Worm (Caenorhabditis elegans) whole organism, late embryonic: Measurements from ENCODE around the gene F31D5.7.

ENCODE experiments used
- ahr-1 ChIP-seq: sonication (generic microtip); optimal IDR thresholded peaks from 2 replicates; lab custom pipeline; 2016; ENCODE audit warnings: missing genetic modification characterization, missing compliant biosample characterization
- ceh-14 ChIP-seq: sonication (generic microtip); optimal IDR thresholded peaks from 2 replicates; lab custom pipeline; 2016; ENCODE audit warnings: missing genotype, missing genetic modification characterization, missing compliant biosample characterization
- ceh-31 ChIP-seq: sonication (generic microtip); optimal IDR thresholded peaks from 2 replicates; lab custom pipeline; 2016; ENCODE audit warnings: missing genetic modification characterization, missing compliant biosample characterization
- ceh-45 ChIP-seq: fragments of 200-800 bp; sonication (Bioruptor generic); IDR thresholded peaks from 2 replicates; pipeline ENCODE4 v1.3.6; 2022; ENCODE audit warnings: missing genetic modification reagents, missing genetic modification characterization, missing compliant biosample characterization
- nhr-11 ChIP-seq: fragments of 150-350 bp; optimal IDR thresholded peaks from 2 replicates; lab custom pipeline; 2014; ENCODE audit warnings: missing biosample characterization, missing genetic modification characterization
- pqm-1 ChIP-seq: sonication (generic microtip); optimal IDR thresholded peaks from 2 replicates; lab custom pipeline; 2016; ENCODE audit warnings: missing genetic modification characterization, missing compliant biosample characterization
- ref-2 ChIP-seq: sonication (generic microtip); optimal IDR thresholded peaks from 2 replicates; lab custom pipeline; 2016; ENCODE audit warnings: missing genetic modification characterization, missing compliant biosample characterization
- syd-9 ChIP-seq: sonication (generic microtip); optimal IDR thresholded peaks from 2 replicates; lab custom pipeline; 2016; ENCODE audit warnings: mild to moderate bottlenecking, missing genetic modification characterization, moderate library complexity, missing compliant biosample characterization
- unc-3 ChIP-seq, 2 experiments: fragments of 200-800 bp in 1 of 2; sonication (Bioruptor generic) in 1 of 2; sonication (generic microtip) in 1 of 2; conservative IDR thresholded peaks in 1 of 2; optimal IDR thresholded peaks in 1 of 2; 2 replicates each; pipeline versions ENCODE4 v1.3.6 to Lab custom; 2016 to 2022; ENCODE audit warnings: missing compliant biosample characterization in 2 of 2, missing genetic modification characterization in 2 of 2, missing genetic modification reagents in 1 of 2
- unc-86 ChIP-seq: sonication (generic microtip); optimal IDR thresholded peaks from 2 replicates; lab custom pipeline; 2016; ENCODE audit warnings: missing genetic modification characterization, missing compliant biosample characterization
- ztf-16 ChIP-seq: sonication (generic microtip); optimal IDR thresholded peaks from 2 replicates; lab custom pipeline; 2017; ENCODE audit warnings: missing genetic modification characterization, missing compliant biosample characterization

DNA sequence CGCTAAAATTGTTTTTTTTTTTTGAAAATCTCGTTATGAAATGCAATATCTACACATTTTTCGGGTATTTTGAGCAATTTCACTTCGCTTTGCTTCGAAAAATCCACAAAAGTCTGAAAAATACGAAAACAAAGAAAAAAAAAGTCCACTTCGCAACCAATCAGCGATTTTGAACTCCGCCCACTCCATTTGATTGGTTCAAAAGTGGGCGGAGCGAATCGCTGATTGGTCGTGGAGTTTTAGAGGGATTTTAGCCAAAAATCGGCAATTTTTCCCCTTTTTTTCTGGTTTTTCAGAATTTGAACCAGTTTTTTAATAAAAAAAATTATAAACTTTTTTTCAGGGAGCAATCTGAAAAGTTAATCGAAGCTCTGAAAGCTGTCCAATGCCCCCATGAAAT, 27.8 kb downstream of the F31D5.7 start:
- TF ChIP-seq ceh-14 (tag; lab: Kevin White, UChicago) (no peak), unc-3 (GFP tag; conservative IDR thresholded peaks at IDR 0.05; lab: Robert Waterston, UW) (no peak), unc-3 (tag; optimal IDR thresholded peaks at IDR 0.05; lab: Kevin White, UChicago) (no peak), nhr-11 (no peak), ztf-16 (no peak), pqm-1 (tag; lab: Kevin White, UChicago) (no peak), unc-86 (tag; lab: Kevin White, UChicago) (no peak), syd-9 (tag; lab: Kevin White, UChicago) (no peak), ahr-1 (tag; lab: Kevin White, UChicago) (no peak), ceh-45 (no peak), ref-2 (no peak), ceh-31 (tag; lab: Kevin White, UChicago) (no peak)
